Worm (Caenorhabditis elegans) whole organism, midembryonic: Measurements from ENCODE around the gene ZK742.7.

Experiments
- cog-1 ChIP-seq: sonication (generic microtip); optimal IDR thresholded peaks from 2 replicates; lab custom pipeline; 2016; ENCODE audit warnings: missing genetic modification characterization, missing compliant biosample characterization
- med-1 ChIP-seq: sonication (generic microtip); optimal IDR thresholded peaks from 2 replicates; lab custom pipeline; 2017; ENCODE audit warnings: missing genetic modification characterization, mild to moderate bottlenecking, missing compliant biosample characterization, antibody characterized with exemption, missing genetic modification reagents; ENCODE audit not compliant: insufficient read depth

The ZK742.7 gene

ce11 chrV:7848251-7848650 lies 50.1 kb downstream of the ZK742.7 start:
- no peak for TF ChIP-seq med-1
- TF ChIP-seq cog-1 (tag; lab: Kevin White, UChicago) = peak; percentile 1
